Worm (Caenorhabditis elegans): ENCODE measurements around the gene Y43B11AR.3.

DNA sequence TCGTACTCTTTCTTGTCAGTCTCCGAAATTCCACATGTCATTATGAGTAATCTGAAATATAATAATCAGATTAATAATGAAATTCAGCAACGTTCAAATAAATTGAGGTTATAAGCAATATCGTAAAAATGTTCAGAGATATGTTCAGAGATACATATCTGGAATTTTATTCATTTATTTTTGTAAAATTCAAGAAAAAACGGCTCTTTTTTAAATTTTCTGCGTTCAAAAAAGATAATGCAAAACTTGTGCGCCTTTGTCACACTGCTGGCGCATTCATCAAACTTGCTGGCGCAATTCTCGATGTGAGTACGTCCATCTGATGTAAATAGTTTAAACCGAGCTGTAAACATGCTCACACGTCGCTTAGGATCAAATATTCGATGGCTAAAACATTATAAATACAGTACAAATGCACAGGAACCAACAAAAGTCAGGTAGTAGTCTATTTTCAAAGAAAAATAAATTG lies 19.7 kb upstream of the Y43B11AR.3 start, which contains the start of the genes rde-8 and ZC477.3:
- TF ChIP-seq ztf-23 (GFP tag; IDR thresholded peaks at IDR 0.05), result no peak
- TF ChIP-seq med-1 (GFP tag; optimal IDR thresholded peaks at IDR 0.05; ENCODE audit: insufficient read depth), result no peak
- TF ChIP-seq klf-2 (GFP tag; conservative IDR thresholded peaks at IDR 0.05), result no peak
